Worm (Caenorhabditis elegans): Measurements from ENCODE around the gene F41H10.5.
A peak's percentile ranks its signal among the peaks of the same experiment; 100 is the strongest.

DNA sequence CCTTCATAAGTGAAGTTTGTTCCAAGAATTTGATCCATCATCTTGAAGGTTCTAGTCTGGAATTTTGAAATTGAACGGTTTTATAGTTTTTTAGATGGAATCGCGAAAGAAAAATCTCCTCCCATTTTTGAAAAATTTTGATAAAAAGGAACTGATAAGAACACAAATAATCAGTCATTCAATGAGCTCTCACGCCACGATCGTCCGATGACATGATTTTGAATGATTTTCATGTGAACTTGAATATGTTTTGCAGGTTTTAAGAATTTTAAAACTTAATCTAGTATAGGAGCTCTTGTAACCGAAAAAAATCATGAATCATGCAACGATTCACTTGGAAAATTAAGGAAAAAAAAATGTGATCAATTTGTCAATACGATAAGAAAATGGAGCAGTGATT, 16.4 kb downstream of the F41H10.5 start, which contains the start of gene elo-5:
- TF ChIP-seq ztf-11 (tag; optimal IDR thresholded peaks at IDR 0.05) (no peak), ztf-7 (tag; optimal IDR thresholded peaks at IDR 0.05) (no peak), nhr-11 (tag; optimal IDR thresholded peaks at IDR 0.05) (no peak), ZK546.5 (tag; optimal IDR thresholded peaks at IDR 0.05) (no peak), unc-62 (GFP tag; optimal IDR thresholded peaks at IDR 0.05 in 1 of 2) (no peak), unc-62 (tag; optimal IDR thresholded peaks at IDR 0.05) (no peak), hmg-1.1 (GFP tag; IDR thresholded peaks at IDR 0.05) (no peak), ces-1 (GFP tag; optimal IDR thresholded peaks at IDR 0.05) (no peak), dpl-1 (GFP tag; optimal IDR thresholded peaks at IDR 0.05) (no peak), dve-1 (tag; optimal IDR thresholded peaks at IDR 0.05; ENCODE audit: insufficient read depth) (peak; percentile 35)

All from whole organism, L4 larva.